Worm (Caenorhabditis elegans) whole organism, L4 larva: Measurements from ENCODE around the gene tsct-1.

ENCODE experiments used
- D1046.2 ChIP-seq: fragments of 200-800 bp; sonication (Bioruptor generic); IDR thresholded peaks from 2 replicates; pipeline ENCODE4 v1.3.6; 2022; ENCODE audit warnings: missing genetic modification characterization, missing compliant biosample characterization
- F10B5.3 ChIP-seq: sonication (generic microtip); optimal IDR thresholded peaks from 2 replicates; lab custom pipeline; 2016; ENCODE audit warnings: mild to moderate bottlenecking, missing genetic modification characterization, missing compliant biosample characterization
- F37D6.2 ChIP-seq: sonication (generic microtip); optimal IDR thresholded peaks from 2 replicates; lab custom pipeline; 2016; ENCODE audit warnings: mild to moderate bottlenecking, missing genetic modification characterization, missing compliant biosample characterization
- aha-1 ChIP-seq: fragments of 150-350 bp; peaks from one replicate; lab custom pipeline; 2014; ENCODE audit warnings: missing biosample characterization, missing genetic modification characterization
- ceh-62 ChIP-seq: sonication (generic microtip); optimal IDR thresholded peaks from 2 replicates; lab custom pipeline; 2017; ENCODE audit warnings: missing biosample characterization, missing genetic modification characterization
- ceh-82 ChIP-seq: sonication (generic microtip); optimal IDR thresholded peaks from 2 replicates; lab custom pipeline; 2017; ENCODE audit warnings: missing biosample characterization, missing genetic modification characterization
- ctbp-1 ChIP-seq: fragments of 200-800 bp; sonication (Bioruptor generic); IDR thresholded peaks from 2 replicates; pipeline ENCODE4 v1.3.6; 2022; ENCODE audit warnings: missing genetic modification reagents, missing genetic modification characterization, missing compliant biosample characterization
- daf-12 ChIP-seq: fragments of 150-350 bp; optimal IDR thresholded peaks from 2 replicates; lab custom pipeline; 2014; ENCODE audit warnings: missing biosample characterization, missing genetic modification reagents, missing genetic modification characterization
- daf-16 ChIP-seq, 3 experiments: sonication (generic microtip); optimal IDR thresholded peaks; 2 replicates each; lab custom pipeline; 2016 to 2017; ENCODE audit warnings: missing genetic modification characterization in 3 of 3, missing genetic modification reagents in 3 of 3, mild to moderate bottlenecking in 2 of 3, missing compliant biosample characterization in 2 of 3, missing biosample characterization in 1 of 3, moderate library complexity in 1 of 3
- dmd-6 ChIP-seq: fragments of 200-800 bp; sonication (Bioruptor generic); IDR thresholded peaks from 2 replicates; pipeline ENCODE4 v1.3.6; 2022; ENCODE audit warnings: missing genetic modification reagents, missing genetic modification characterization, missing compliant biosample characterization
- dmd-9 ChIP-seq: fragments of 200-800 bp; sonication (Bioruptor generic); IDR thresholded peaks from 2 replicates; pipeline ENCODE4 v1.3.6; 2022; ENCODE audit warnings: missing genetic modification reagents, missing genetic modification characterization, missing compliant biosample characterization
- dpl-1 ChIP-seq: fragments of 150-350 bp; optimal IDR thresholded peaks from 2 replicates; lab custom pipeline; 2014; ENCODE audit warnings: missing biosample characterization, missing genetic modification reagents, missing genetic modification characterization
- duxl-1 ChIP-seq: sonication (generic microtip); optimal IDR thresholded peaks from 2 replicates; lab custom pipeline; 2016; ENCODE audit warnings: mild to moderate bottlenecking, missing genetic modification characterization, moderate library complexity, missing compliant biosample characterization; ENCODE audit not compliant: poor library complexity
- dve-1 ChIP-seq: sonication (generic microtip); optimal IDR thresholded peaks from 2 replicates; lab custom pipeline; 2017; ENCODE audit warnings: antibody characterized with exemption, mild to moderate bottlenecking, missing genetic modification characterization, missing compliant biosample characterization; ENCODE audit not compliant: insufficient read depth
- egl-27 ChIP-seq: sonication (generic microtip); optimal IDR thresholded peaks from 3 replicates; lab custom pipeline; 2017; ENCODE audit warnings: missing biosample characterization, missing genetic modification reagents, missing genetic modification characterization
- fkh-10 ChIP-seq: fragments of 150-350 bp; optimal IDR thresholded peaks from 2 replicates; lab custom pipeline; 2014; ENCODE audit warnings: missing biosample characterization, missing genetic modification reagents, missing genetic modification characterization
- hif-1 ChIP-seq, 2 experiments: sonication (generic microtip); optimal IDR thresholded peaks; 2 replicates each; lab custom pipeline; 2016 to 2017; ENCODE audit warnings: missing compliant biosample characterization in 2 of 2, missing genetic modification characterization in 2 of 2, missing genetic modification reagents in 2 of 2, missing genotype in 2 of 2, mild to moderate bottlenecking in 1 of 2
- hlh-11 ChIP-seq: fragments of 200-800 bp; sonication (Bioruptor generic); optimal IDR thresholded peaks from 2 replicates; lab custom pipeline; 2018; ENCODE audit warnings: mild to moderate bottlenecking, missing genetic modification characterization, missing compliant biosample characterization
- hlh-30 ChIP-seq: sonication (generic microtip); optimal IDR thresholded peaks from 2 replicates; lab custom pipeline; 2017; ENCODE audit warnings: antibody characterized with exemption, mild to moderate bottlenecking, missing genetic modification characterization, missing compliant biosample characterization; ENCODE audit not compliant: insufficient read depth
- hmg-1.1 ChIP-seq: fragments of 200-800 bp; sonication (Bioruptor generic); IDR thresholded peaks from 2 replicates; pipeline ENCODE4 v1.3.6; 2022; ENCODE audit warnings: missing genetic modification reagents, missing genetic modification characterization, missing compliant biosample characterization
- jun-1 ChIP-seq: fragments of 150-350 bp; optimal IDR thresholded peaks from 2 replicates; lab custom pipeline; 2014; ENCODE audit warnings: missing biosample characterization, missing genetic modification reagents, missing genetic modification characterization
- lin-13 ChIP-seq: fragments of 150-350 bp; optimal IDR thresholded peaks from 2 replicates; lab custom pipeline; 2014; ENCODE audit warnings: missing biosample characterization, missing genetic modification reagents, missing genetic modification characterization
- lin-15B ChIP-seq: fragments of 150-350 bp; sonication (generic microtip); optimal IDR thresholded peaks from 3 replicates; lab custom pipeline; 2014; ENCODE audit warnings: missing biosample characterization, missing genetic modification characterization
- lir-3 ChIP-seq: sonication (generic microtip); optimal IDR thresholded peaks from 2 replicates; lab custom pipeline; 2016; ENCODE audit warnings: mild to moderate bottlenecking, missing genetic modification characterization, missing compliant biosample characterization
- mdl-1 ChIP-seq, 2 experiments: fragments of 150-350 bp in 1 of 2; sonication (generic microtip) in 1 of 2; optimal IDR thresholded peaks; 2 replicates each; lab custom pipeline; 2014 to 2017; ENCODE audit warnings: missing biosample characterization in 2 of 2, missing genetic modification characterization in 2 of 2
- mdt-29 ChIP-seq: fragments of 200-800 bp; sonication (Bioruptor generic); IDR thresholded peaks from 2 replicates; pipeline ENCODE4 v1.3.6; 2022; ENCODE audit warnings: missing genetic modification reagents, missing genetic modification characterization, missing compliant biosample characterization
- mep-1 ChIP-seq: fragments of 150-350 bp; sonication (generic microtip); optimal IDR thresholded peaks from 3 replicates; lab custom pipeline; 2014; ENCODE audit warnings: missing biosample characterization, missing genetic modification characterization
- mxl-2 ChIP-seq: fragments of 200-800 bp; sonication (Bioruptor generic); conservative IDR thresholded peaks from 2 replicates; pipeline ENCODE4 v1.3.6; 2022; ENCODE audit warnings: missing genetic modification reagents, missing genetic modification characterization, missing compliant biosample characterization
- nhr-10 ChIP-seq: fragments of 150-350 bp; optimal IDR thresholded peaks from 2 replicates; lab custom pipeline; 2014; ENCODE audit warnings: missing biosample characterization, missing genetic modification characterization
- nhr-111 ChIP-seq: fragments of 200-800 bp; sonication (Bioruptor generic); optimal IDR thresholded peaks from 2 replicates; lab custom pipeline; 2018; ENCODE audit warnings: mild to moderate bottlenecking, missing genetic modification characterization, missing compliant biosample characterization
- nhr-25 ChIP-seq: sonication (generic microtip); optimal IDR thresholded peaks from 2 replicates; lab custom pipeline; 2017; ENCODE audit warnings: missing genetic modification characterization, mild to moderate bottlenecking, missing compliant biosample characterization, antibody characterized with exemption, moderate library complexity, borderline replicate concordance; ENCODE audit not compliant: insufficient read depth
- nhr-76 ChIP-seq: fragments of 150-350 bp; optimal IDR thresholded peaks from 2 replicates; lab custom pipeline; 2014; ENCODE audit warnings: missing biosample characterization, missing genetic modification characterization
- php-3 ChIP-seq: fragments of 200-800 bp; sonication (Bioruptor generic); IDR thresholded peaks from 2 replicates; pipeline ENCODE4 v1.3.6; 2022; ENCODE audit warnings: missing genetic modification reagents, missing genetic modification characterization, missing compliant biosample characterization
- pqm-1 ChIP-seq: sonication (generic microtip); optimal IDR thresholded peaks from 2 replicates; lab custom pipeline; 2017; ENCODE audit warnings: missing biosample characterization, missing genetic modification characterization
- rbr-2 ChIP-seq: sonication (generic microtip); optimal IDR thresholded peaks from 2 replicates; lab custom pipeline; 2016; ENCODE audit warnings: missing genotype, missing genetic modification characterization, missing compliant biosample characterization
- sdz-12 ChIP-seq: fragments of 200-800 bp; sonication (Bioruptor generic); optimal IDR thresholded peaks from 2 replicates; lab custom pipeline; 2018; ENCODE audit warnings: mild to moderate bottlenecking, missing genetic modification characterization, missing compliant biosample characterization
- skn-1 ChIP-seq: fragments of 150-350 bp; optimal IDR thresholded peaks from 2 replicates; lab custom pipeline; 2014; ENCODE audit warnings: missing biosample characterization, missing genetic modification characterization
- snpc-4 ChIP-seq: fragments of 150-350 bp; optimal IDR thresholded peaks from 2 replicates; lab custom pipeline; 2014; ENCODE audit warnings: missing biosample characterization, missing genetic modification characterization
- spr-1 ChIP-seq: sonication (generic microtip); optimal IDR thresholded peaks from 2 replicates; lab custom pipeline; 2016; ENCODE audit warnings: mild to moderate bottlenecking, missing genetic modification characterization, missing compliant biosample characterization
- tra-1 ChIP-seq: fragments of 200-800 bp; sonication (Bioruptor generic); IDR thresholded peaks from 2 replicates; pipeline ENCODE4 v1.3.6; 2022; ENCODE audit warnings: missing genetic modification reagents, missing genetic modification characterization, missing compliant biosample characterization
- unc-39 ChIP-seq: sonication (generic microtip); optimal IDR thresholded peaks from 2 replicates; lab custom pipeline; 2017; ENCODE audit warnings: missing biosample characterization, missing genetic modification characterization
- vab-7 ChIP-seq: fragments of 200-800 bp; sonication (Bioruptor generic); IDR thresholded peaks from 2 replicates; pipeline ENCODE4 v1.3.6; 2022; ENCODE audit warnings: missing genetic modification reagents, missing genetic modification characterization, missing compliant biosample characterization
- zfp-3 ChIP-seq: fragments of 200-800 bp; sonication (Bioruptor generic); conservative IDR thresholded peaks from 2 replicates; pipeline ENCODE4 v1.3.6; 2022; ENCODE audit warnings: missing genetic modification reagents, missing genetic modification characterization, missing compliant biosample characterization
- zip-2 ChIP-seq: fragments of 150-350 bp; optimal IDR thresholded peaks from 2 replicates; lab custom pipeline; 2014; ENCODE audit warnings: missing biosample characterization, missing genetic modification characterization

The tsct-1 gene

DNA sequence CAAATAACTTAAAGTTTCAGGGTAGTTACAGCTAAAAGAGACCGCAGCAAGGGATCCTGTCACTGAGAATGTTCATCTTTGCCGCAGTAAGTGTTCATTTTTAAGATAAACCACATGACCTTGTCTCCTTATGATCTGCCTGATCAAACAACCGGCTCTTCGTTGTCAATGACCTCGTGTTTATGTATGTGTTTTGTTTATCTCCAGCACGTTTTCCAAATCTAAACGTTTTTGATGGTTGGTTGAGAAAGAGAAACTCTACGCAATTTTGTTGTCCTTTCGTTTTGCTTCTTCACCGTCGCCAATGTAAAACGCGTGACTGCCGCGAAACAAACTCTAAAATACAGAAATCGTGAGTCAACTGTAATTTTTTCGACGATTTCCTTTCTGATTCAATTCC lies at the start of gene tsct-1:
TSS of gene tsct-1 (plus strand) at position 12 of the 400 bp plus-strand sequence.
- TF ChIP-seq ceh-82 (tag; lab: Kevin White, UChicago) (no peak), hlh-30 (tag; lab: Kevin White, UChicago) (peak; percentile 61), egl-27 (no peak), ceh-62 (tag; lab: Kevin White, UChicago) (no peak), nhr-111 (GFP tag; lab: Kevin White, UChicago) (no peak), hlh-11 (tag; lab: Kevin White, UChicago) (peak; percentile 37), dve-1 (tag; lab: Kevin White, UChicago) (peak; percentile 46)

DNA sequence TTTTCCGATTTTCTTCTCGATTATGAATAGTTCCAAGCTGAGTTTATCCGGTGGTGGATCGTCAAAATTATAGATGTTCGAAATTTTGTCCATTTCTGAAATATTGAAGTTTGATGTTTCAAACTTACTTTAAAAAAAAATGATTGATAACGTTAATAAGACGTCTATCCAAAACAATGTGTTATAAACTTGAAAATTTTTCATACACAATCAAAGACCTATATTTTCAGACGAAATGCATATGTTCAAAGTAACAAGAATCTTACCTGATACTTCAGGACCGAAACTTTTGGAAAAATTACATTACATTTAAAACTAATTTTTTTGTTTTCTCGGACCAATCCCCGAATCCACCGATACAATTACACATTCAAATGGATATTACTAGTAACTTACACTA lies 42.5 kb upstream of the tsct-1 start, which contains the start of gene nekl-3:
TSS of gene nekl-3 (minus strand) at position 101 of the 400 bp plus-strand sequence.
- no peak for TF ChIP-seq sdz-12 (GFP tag; lab: Kevin White, UChicago)
- peak; percentile 21 for TF ChIP-seq aha-1

DNA sequence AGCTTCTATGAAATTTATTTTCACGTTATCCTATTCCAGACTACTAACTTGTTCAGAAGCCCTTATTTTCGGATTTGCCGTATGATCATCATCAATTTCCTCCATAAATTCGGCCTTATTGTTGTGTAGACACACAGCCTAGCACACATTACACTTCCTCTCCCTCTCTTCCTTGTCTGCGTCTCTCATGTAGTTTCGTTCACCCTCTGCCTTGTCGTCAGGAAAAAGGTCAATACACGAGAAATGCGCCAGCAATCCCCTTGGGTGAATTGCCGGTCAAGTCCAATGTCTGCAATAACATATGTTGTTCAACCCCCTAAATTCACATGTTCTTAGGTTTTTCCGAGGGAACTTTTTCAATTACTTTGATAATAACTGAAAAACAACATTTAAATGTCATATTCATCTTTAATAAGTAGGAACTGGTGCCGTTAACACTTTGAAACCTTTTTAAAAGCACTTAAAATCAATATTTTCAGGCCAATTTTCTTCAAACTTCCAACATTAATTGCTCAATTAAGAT lies 40.0 kb upstream of the tsct-1 start, which contains the start of gene F17E5.2:
TSS of gene F17E5.2 (plus strand) at position 473 of the 523 bp plus-strand sequence.
- TF ChIP-seq hlh-30 (tag; lab: Kevin White, UChicago), result peak; percentile 93
- TF ChIP-seq tra-1 (GFP tag; lab: Robert Waterston, UW), result peak; percentile 47; the same call in 1 of the 2 replicates
- TF ChIP-seq ceh-82 (tag; lab: Kevin White, UChicago), result no peak
- TF ChIP-seq F10B5.3 (tag; lab: Kevin White, UChicago), result peak; percentile 63
- peak; percentile 50 to 93 for TF ChIP-seq daf-16 (GFP tag; optimal IDR thresholded peaks at IDR 0.05; lab: Kevin White, UChicago)
- TF ChIP-seq daf-16 (tag; optimal IDR thresholded peaks at IDR 0.05; lab: Kevin White, UChicago), result peak; percentile 94
- TF ChIP-seq ctbp-1 (GFP tag; lab: Robert Waterston, UW), result peak; percentile 94
- TF ChIP-seq mep-1 (tag; lab: Kevin White, UChicago), result peak; percentile 98
- no peak for TF ChIP-seq mxl-2 (GFP tag; lab: Robert Waterston, UW)
- no peak for TF ChIP-seq nhr-76 (tag; lab: Kevin White, UChicago)
- peak; percentile 53 for TF ChIP-seq aha-1
- TF ChIP-seq D1046.2 (GFP tag; lab: Robert Waterston, UW), result no peak
- peak; percentile 98 for TF ChIP-seq dve-1 (tag; lab: Kevin White, UChicago)
- TF ChIP-seq ceh-62 (tag; lab: Kevin White, UChicago), result no peak
- TF ChIP-seq rbr-2 (tag; lab: Kevin White, UChicago), result peak; percentile 96
- peak; percentile 89 for TF ChIP-seq F37D6.2 (tag; lab: Kevin White, UChicago)
- no peak for TF ChIP-seq lin-15B (tag; lab: Kevin White, UChicago)
- no peak for TF ChIP-seq daf-12
- TF ChIP-seq vab-7 (GFP tag; lab: Robert Waterston, UW), result no peak; the same call in 1 of the 2 replicates
- TF ChIP-seq dmd-6 (GFP tag; lab: Robert Waterston, UW), result peak; percentile 93
- peak; percentile 31 to 85 for TF ChIP-seq hif-1 (tag; optimal IDR thresholded peaks at IDR 0.05; lab: Kevin White, UChicago)
- peak; percentile 62; the same call in 1 of the 2 replicates for TF ChIP-seq dmd-9 (GFP tag; lab: Robert Waterston, UW)
- TF ChIP-seq nhr-10 (tag; lab: Kevin White, UChicago), result peak; percentile 29
- peak; percentile 39 for TF ChIP-seq pqm-1 (tag; lab: Kevin White, UChicago)
- TF ChIP-seq sdz-12 (GFP tag; lab: Kevin White, UChicago), result no peak
- no peak for TF ChIP-seq unc-39 (tag; lab: Kevin White, UChicago)
- TF ChIP-seq zfp-3, result peak; percentile 81; the same call in 1 of the 2 replicates
- TF ChIP-seq jun-1 (tag; lab: Kevin White, UChicago), result peak; percentile 68
- peak; percentile 91 for TF ChIP-seq lin-13 (GFP tag; lab: Kevin White, UChicago)
- no peak for TF ChIP-seq lir-3 (tag; lab: Kevin White, UChicago)
- TF ChIP-seq php-3 (GFP tag; lab: Robert Waterston, UW), result peak; percentile 80
- TF ChIP-seq snpc-4, result peak; percentile 4
- peak; percentile 48 to 86 for TF ChIP-seq mdl-1 (tag; optimal IDR thresholded peaks at IDR 0.05; lab: Kevin White, UChicago)
- peak; percentile 78 for TF ChIP-seq duxl-1 (tag; lab: Kevin White, UChicago)
- peak; percentile 75 for TF ChIP-seq zip-2 (tag; lab: Kevin White, UChicago)
- TF ChIP-seq hlh-11 (tag; lab: Kevin White, UChicago), result peak; percentile 97
- peak; percentile 84 for TF ChIP-seq spr-1 (tag; lab: Kevin White, UChicago)
- TF ChIP-seq hmg-1.1 (GFP tag; lab: Robert Waterston, UW), result peak; percentile 96
- no peak for TF ChIP-seq skn-1
- TF ChIP-seq fkh-10 (GFP tag; lab: Kevin White, UChicago), result peak; percentile 97
- TF ChIP-seq mdt-29, result no peak
- peak; percentile 12 for TF ChIP-seq nhr-25
- peak; percentile 85 for TF ChIP-seq dpl-1 (GFP tag; lab: Kevin White, UChicago)
